Fruit fly (Drosophila melanogaster) whole organism: ENCODE measurements around the gene amd.

ENCODE experiments used
- CG8478 ChIP-seq: fragments of >200 bp; optimal IDR thresholded peaks from 2 replicates; lab custom pipeline; 2018; ENCODE audit warnings: inconsistent platforms
- Dll ChIP-seq: fragments of >200 bp; optimal IDR thresholded peaks from 2 replicates; lab custom pipeline; 2017
- EcR ChIP-seq, 2 experiments: fragments of >200 bp; optimal IDR thresholded peaks; 2 replicates each; lab custom pipeline; 2017; ENCODE audit warnings: missing biosample characterization in 2 of 2, missing genetic modification characterization in 2 of 2, missing genetic modification reagents in 2 of 2
- pan ChIP-seq: fragments of >200 bp; optimal IDR thresholded peaks from 2 replicates; lab custom pipeline; 2017
- psq ChIP-seq: fragments of >200 bp; optimal IDR thresholded peaks from 2 replicates; lab custom pipeline; 2017
- usp ChIP-seq: fragments of >200 bp; optimal IDR thresholded peaks from 2 replicates; lab custom pipeline; 2017; ENCODE audit warnings: missing biosample characterization, missing genetic modification characterization, mixed read lengths

Gene amd

DNA sequence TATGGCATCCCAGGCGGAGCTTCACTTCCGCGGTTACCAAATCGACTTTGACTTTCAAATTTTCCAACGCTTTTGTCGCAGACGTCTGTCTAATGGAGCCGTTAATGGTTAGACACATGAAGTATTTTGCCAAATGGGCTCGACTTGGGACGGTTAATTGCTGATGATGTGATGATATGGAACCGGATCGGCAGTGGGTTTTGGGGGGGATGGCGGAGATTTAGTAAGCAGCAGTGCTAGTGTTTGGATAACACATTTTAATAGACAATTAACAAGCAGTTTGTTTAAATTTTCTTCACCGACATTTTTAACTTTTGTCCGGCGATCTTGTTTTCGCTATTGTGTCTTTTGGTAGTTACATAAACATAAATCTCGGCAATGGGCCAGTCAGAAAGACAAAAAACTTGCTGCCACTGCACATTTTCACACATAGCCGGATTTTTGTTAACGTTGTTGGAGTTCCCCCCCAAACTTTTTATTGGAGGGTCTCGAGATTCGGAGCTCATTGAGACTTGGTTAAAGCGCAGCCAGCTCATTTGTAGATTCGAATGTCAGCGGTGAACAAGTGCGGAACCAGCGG is at the start of gene amd:
TSS of gene amd (plus strand) at position 530 of the 580 bp plus-strand sequence.
- TF ChIP-seq usp (GFP tag; lab: Kevin White, UChicago) (no peak), EcR (GFP tag; optimal IDR thresholded peaks at IDR 0.05; lab: Kevin White, UChicago) (no peak), Dll (no peak), psq (lab: Kevin White, UChicago) (no peak), CG8478 (lab: Kevin White, UChicago) (no peak), pan (lab: Kevin White, UChicago) (no peak)

DNA sequence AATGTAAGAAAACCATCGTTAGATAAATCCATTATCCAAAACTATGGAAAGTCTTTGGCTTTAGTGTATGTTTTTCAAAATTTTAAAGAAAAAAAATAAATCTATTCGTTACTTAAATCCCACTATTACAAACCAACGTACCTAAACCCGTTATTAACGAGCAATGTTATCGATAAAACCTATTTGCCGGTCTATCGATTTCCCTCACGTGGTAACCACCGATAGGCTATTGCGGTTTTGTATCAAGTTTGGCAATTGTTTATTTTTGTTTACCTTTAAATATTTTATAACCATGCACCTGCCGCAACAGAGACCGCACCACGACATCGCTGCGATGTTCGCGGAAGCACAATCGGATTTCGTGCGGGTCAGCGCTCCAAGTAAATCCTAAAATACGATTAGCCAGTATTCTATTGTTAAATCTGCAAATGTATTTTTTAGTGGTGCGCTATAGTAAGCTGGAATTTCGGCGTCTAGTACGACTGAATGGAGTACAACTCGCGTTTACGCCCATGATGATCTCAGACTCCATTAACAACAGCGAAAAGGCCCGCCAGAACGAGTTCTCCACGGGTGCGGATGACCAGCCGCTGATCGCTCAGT is 46.8 kb upstream of the amd start, which contains the start of gene Dus4:
TSS of gene Dus4 (plus strand) at position 206 of the 603 bp plus-strand sequence.
- TF ChIP-seq CG8478 (lab: Kevin White, UChicago), result no peak
- no peak for TF ChIP-seq EcR (GFP tag; optimal IDR thresholded peaks at IDR 0.05; lab: Kevin White, UChicago)
- no peak for TF ChIP-seq pan (lab: Kevin White, UChicago)
- no peak for TF ChIP-seq psq (lab: Kevin White, UChicago)
- no peak for TF ChIP-seq Dll
- TF ChIP-seq usp (GFP tag; lab: Kevin White, UChicago), result no peak

DNA sequence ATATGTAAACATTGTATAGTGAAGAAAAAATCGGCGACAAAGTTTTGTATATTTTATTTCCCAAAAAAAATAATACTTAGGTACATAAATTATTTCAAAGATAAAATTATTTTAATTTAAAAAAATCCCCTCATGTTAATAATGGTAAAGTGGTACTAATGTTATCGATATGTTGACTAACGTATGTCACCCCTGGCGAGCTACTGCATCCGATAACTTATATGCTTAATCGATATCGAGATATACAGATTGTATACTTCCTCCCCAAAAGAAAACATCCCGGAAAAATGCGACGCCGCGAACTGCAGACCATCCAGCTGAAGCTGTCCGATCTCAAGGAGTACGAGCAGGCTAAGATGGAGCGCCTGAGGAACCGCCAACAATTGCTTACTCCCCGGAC is 45.2 kb upstream of the amd start, which contains the start of gene CG17343:
TSS of gene CG17343 (plus strand) at position 224 of the 400 bp plus-strand sequence.
- TF ChIP-seq usp (GFP tag; lab: Kevin White, UChicago) (no peak), psq (lab: Kevin White, UChicago) (no peak), pan (lab: Kevin White, UChicago) (no peak), EcR (GFP tag; optimal IDR thresholded peaks at IDR 0.05; lab: Kevin White, UChicago) (no peak), CG8478 (lab: Kevin White, UChicago) (no peak), Dll (no peak)

DNA sequence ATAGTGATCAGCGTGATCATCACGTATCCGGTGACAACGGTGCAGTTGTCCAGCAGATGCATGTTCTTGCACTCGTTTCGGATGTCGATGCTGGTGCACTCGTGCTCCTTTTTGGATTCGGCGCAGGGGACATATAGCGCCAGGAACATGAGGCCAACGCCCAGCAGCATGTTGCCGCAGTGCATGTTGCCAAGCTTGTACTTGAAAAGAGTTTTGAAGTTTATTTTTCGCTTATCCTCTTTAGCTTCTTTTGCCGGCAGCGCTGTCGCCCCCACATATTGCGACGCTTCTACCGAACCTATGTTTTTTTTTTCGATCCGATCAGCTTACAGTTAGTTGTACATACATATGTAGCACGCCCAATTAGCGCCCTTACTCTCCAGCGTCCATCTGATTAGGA is 41.6 kb upstream of the amd start:
- TF ChIP-seq pan (lab: Kevin White, UChicago), result no peak
- TF ChIP-seq Dll, result no peak
- no peak for TF ChIP-seq EcR (GFP tag; optimal IDR thresholded peaks at IDR 0.05; lab: Kevin White, UChicago)
- TF ChIP-seq CG8478 (lab: Kevin White, UChicago), result no peak
- TF ChIP-seq usp (GFP tag; lab: Kevin White, UChicago), result no peak
- no peak for TF ChIP-seq psq (lab: Kevin White, UChicago)

DNA sequence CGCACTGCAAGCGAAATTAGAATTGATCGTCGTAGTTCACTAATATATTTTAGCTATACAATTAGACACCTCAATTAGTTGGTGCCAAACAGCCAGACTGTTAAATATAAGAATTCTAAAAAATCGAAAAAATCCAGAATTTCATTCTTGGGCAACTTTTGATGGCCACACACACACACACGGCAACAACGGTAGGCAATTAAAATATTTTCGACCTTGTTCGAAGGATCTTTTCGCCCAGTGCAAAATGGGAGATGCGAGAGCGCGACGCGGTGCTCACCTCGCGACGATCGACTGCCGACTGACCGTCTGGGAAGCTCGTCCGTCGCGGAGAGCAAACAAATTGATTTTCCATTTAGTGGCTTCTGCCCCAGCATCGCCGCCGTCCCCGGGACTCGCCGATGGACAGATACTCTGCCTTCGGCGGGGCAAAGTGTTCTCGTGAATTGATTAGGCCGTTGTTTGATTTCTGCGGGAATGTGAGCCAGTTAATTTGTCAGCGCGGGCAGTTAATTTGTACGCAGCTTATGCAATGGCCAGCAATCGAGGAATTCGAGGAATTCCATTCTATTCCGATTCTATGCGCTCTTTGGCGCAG is 40.3 kb upstream of the amd start, which contains the start of gene CG10702:
TSS of gene CG10702 (minus strand) at position 304 of the 598 bp plus-strand sequence.
- TF ChIP-seq usp (GFP tag; lab: Kevin White, UChicago) (no peak), CG8478 (lab: Kevin White, UChicago) (no peak), pan (lab: Kevin White, UChicago) (no peak), psq (lab: Kevin White, UChicago) (no peak), EcR (GFP tag; optimal IDR thresholded peaks at IDR 0.05; lab: Kevin White, UChicago) (no peak), Dll (no peak)

DNA sequence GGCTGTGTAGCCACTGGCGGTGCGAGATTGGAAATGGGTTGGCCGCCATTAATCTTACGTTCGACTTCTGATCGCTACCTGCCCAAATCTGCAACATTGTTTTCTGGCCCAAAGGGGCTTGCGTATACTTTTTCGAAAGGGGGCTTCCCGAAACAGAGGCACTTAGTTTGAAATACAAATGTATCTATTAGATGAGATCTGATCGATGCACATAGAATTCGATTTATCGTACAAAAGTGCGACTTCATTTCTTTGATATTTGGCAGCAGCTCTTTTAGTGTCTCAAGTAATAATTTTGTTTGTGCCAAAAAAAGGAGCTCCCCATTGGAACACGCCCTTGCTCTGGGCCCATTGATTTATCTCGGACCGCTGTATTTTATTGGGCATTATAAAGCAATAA is 38.2 kb upstream of the amd start:
- TF ChIP-seq CG8478 (lab: Kevin White, UChicago) (no peak), usp (GFP tag; lab: Kevin White, UChicago) (no peak), Dll (no peak), EcR (GFP tag; optimal IDR thresholded peaks at IDR 0.05; lab: Kevin White, UChicago) (no peak), pan (lab: Kevin White, UChicago) (no peak), psq (lab: Kevin White, UChicago) (no peak)

dm6 chr2L:19074099-19074828 is 35.7 kb upstream of the amd start, which contains the start of gene CG17572:
Gene CG17572 (minus strand): TSS chr2L:19074149.
- TF ChIP-seq psq (lab: Kevin White, UChicago) (no peak), Dll (no peak), CG8478 (lab: Kevin White, UChicago) (no peak), pan (lab: Kevin White, UChicago) (no peak), usp (GFP tag; lab: Kevin White, UChicago) (no peak), EcR (GFP tag; optimal IDR thresholded peaks at IDR 0.05; lab: Kevin White, UChicago) (no peak)

DNA sequence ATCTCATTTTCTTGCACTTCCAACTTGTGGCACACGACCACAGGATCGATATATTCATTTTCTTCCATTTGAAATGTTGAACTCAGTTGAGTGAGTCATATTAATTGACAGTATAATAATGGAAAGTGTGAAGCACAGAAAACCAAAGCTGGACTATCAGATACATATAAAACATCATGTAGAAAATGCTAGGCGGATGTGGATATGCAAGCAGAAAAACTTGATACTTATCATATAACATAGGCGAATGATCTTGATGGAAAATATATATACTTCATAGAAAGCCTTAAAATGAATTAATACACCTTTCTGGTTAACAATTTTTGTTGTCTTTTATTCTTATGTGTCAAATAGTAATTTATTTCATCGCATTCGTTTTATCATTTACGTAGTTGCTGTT is 31.0 kb upstream of the amd start, which contains the start of gene CG10700:
TSS of gene CG10700 (minus strand) at position 101 of the 400 bp plus-strand sequence.
- TF ChIP-seq CG8478 (lab: Kevin White, UChicago) (no peak), Dll (no peak), EcR (GFP tag; optimal IDR thresholded peaks at IDR 0.05; lab: Kevin White, UChicago) (no peak), psq (lab: Kevin White, UChicago) (no peak), usp (GFP tag; lab: Kevin White, UChicago) (no peak), pan (lab: Kevin White, UChicago) (no peak)

dm6 chr2L:19079742-19080141 is 30.2 kb upstream of the amd start:
- TF ChIP-seq Dll (no peak), CG8478 (lab: Kevin White, UChicago) (no peak), psq (lab: Kevin White, UChicago) (no peak), usp (GFP tag; lab: Kevin White, UChicago) (no peak), EcR (GFP tag; optimal IDR thresholded peaks at IDR 0.05; lab: Kevin White, UChicago) (no peak), pan (lab: Kevin White, UChicago) (no peak)

DNA sequence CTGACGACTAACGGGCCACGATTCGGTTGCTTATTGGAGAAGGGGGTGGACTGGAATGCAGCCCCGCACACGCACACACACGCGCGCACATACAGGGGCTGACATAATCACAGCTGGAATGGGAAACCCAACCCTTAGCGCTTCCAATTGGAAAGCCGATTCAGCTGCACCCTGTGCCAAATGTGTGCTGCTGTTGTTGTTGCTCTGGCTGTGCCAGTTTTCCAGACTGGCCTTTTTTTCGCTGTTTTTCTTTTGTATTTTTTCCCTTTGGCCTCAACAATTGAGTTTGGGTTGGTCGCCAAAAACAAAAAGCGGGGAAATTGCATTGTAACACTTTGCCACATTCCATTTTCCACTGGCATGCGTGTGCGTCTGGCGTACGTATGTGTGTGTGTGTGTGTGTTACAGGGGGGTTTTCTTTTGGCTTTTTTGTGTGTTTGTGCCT is 26.6 kb upstream of the amd start:
- no peak for TF ChIP-seq EcR (GFP tag; optimal IDR thresholded peaks at IDR 0.05; lab: Kevin White, UChicago)
- no peak for TF ChIP-seq CG8478 (lab: Kevin White, UChicago)
- no peak for TF ChIP-seq pan (lab: Kevin White, UChicago)

- TF ChIP-seq CG8478 (lab: Kevin White, UChicago) (no peak), usp (GFP tag; lab: Kevin White, UChicago) (no peak), pan (lab: Kevin White, UChicago) (no peak), psq (lab: Kevin White, UChicago) (no peak)
Observed at dm6 chr2L:19088895-19089294, 21.1 kb upstream of the amd start.
